Worm (Caenorhabditis elegans) whole organism, dauer: ENCODE data around the gene F47B8.5.

Experiments
- unc-62 ChIP-seq: sonication (generic microtip); optimal IDR thresholded peaks from 2 replicates; lab custom pipeline; 2017; ENCODE audit warnings: missing biosample characterization, missing genetic modification reagents, missing genetic modification characterization

F47B8.5 gene

ce11 chrV:14341672-14342071 lies 14.0 kb upstream of the F47B8.5 start, which contains the start of gene F47B8.10:
Gene F47B8.10 (plus strand): TSS chrV:14341972.
- no peak for TF ChIP-seq unc-62

ce11 chrV:14336655-14337054 lies 9.0 kb upstream of the F47B8.5 start, which contains the start of gene srm-6:
Gene srm-6 (plus strand): TSS chrV:14336955.
- TF ChIP-seq unc-62, result no peak

ce11 chrV:14334901-14335300 lies 7.2 kb upstream of the F47B8.5 start, which contains the start of gene srm-5:
Gene srm-5 (plus strand): TSS chrV:14335201.
- no peak for TF ChIP-seq unc-62

- TF ChIP-seq unc-62, result no peak
Measured at ce11 chrV:14333116-14333515, 5.4 kb upstream of the F47B8.5 start, which contains the start of gene srm-4. Gene srm-4 (plus strand): TSS chrV:14333416.

- TF ChIP-seq unc-62, result no peak
Measured at ce11 chrV:14331477-14331876, 3.8 kb upstream of the F47B8.5 start, which contains the start of gene F47B8.8. Gene F47B8.8 (plus strand): TSS chrV:14331733.

ce11 chrV:14328806-14329205 lies 1.1 kb upstream of the F47B8.5 start, which contains the start of gene pepm-1:
Gene pepm-1 (plus strand): TSS chrV:14329106.
- no peak for TF ChIP-seq unc-62

- no peak for TF ChIP-seq unc-62
Measured at ce11 chrV:14324502-14325467, 2.9 kb downstream of the F47B8.5 start, which contains the start of the genes F47B8.4 and F47B8.18. Gene F47B8.4 (minus strand): TSS chrV:14324673. Gene F47B8.18 (minus strand): TSS chrV:14325464.

- TF ChIP-seq unc-62, result no peak
Measured at ce11 chrV:14322743-14323142, 4.9 kb downstream of the F47B8.5 start, which contains the start of gene F47B8.3. Gene F47B8.3 (minus strand): TSS chrV:14323003.

- TF ChIP-seq unc-62, result no peak
Measured at ce11 chrV:14320730-14321319, 6.9 kb downstream of the F47B8.5 start.

- TF ChIP-seq unc-62, result no peak
Measured at ce11 chrV:14320246-14320645, 7.4 kb downstream of the F47B8.5 start, which contains the start of gene F47B8.14. Gene F47B8.14 (plus strand): TSS chrV:14320546.

ce11 chrV:14319101-14319781 lies 8.4 kb downstream of the F47B8.5 start, which contains the start of gene F47B8.13:
Gene F47B8.13 (minus strand): TSS chrV:14319731.
- no peak for TF ChIP-seq unc-62

ce11 chrV:14317621-14318020 lies 10.1 kb downstream of the F47B8.5 start:
- no peak for TF ChIP-seq unc-62

- TF ChIP-seq unc-62, result no peak
Measured at ce11 chrV:14317204-14317603, 10.5 kb downstream of the F47B8.5 start.

- no peak for TF ChIP-seq unc-62
Measured at ce11 chrV:14316525-14316924, 11.2 kb downstream of the F47B8.5 start, which contains the start of gene F47B8.2. Gene F47B8.2 (minus strand): TSS chrV:14316625.

- no peak for TF ChIP-seq unc-62
Measured at ce11 chrV:14314236-14314635, 13.4 kb downstream of the F47B8.5 start, which contains the start of gene F47B8.1. Gene F47B8.1 (minus strand): TSS chrV:14314336.

- no peak for TF ChIP-seq unc-62
Measured at ce11 chrV:14312695-14313094, 15.0 kb downstream of the F47B8.5 start, which contains the start of gene F14D7.8. Gene F14D7.8 (minus strand): TSS chrV:14312795.
